Fruit fly (Drosophila melanogaster): ENCODE results near the gene CG6999.
A peak's percentile ranks its signal among the peaks of the same experiment; 100 is the strongest.

CG6999 gene

DNA sequence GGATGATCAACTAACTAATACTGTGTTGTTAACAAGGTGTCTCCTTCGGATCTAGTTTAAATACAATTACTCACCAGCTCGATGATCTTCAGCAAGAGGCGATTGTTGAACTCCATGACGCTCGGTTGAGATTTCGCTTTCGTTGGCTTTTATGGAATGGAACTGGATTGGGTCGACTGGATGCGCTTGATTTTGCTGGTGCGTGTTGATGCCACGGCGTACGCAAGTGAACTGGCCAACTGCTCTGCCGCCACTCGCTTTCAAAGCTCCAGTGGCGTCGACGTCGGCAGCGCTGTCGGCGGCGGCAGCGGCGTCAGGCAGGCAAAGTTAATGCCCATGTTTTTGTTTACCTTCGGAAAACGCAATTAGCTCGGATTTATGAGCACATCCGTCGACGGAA, 9.9 kb upstream of the CG6999 start, which contains the start of gene CG44325 (continued):
- TF ChIP-seq CG15601 (tag; optimal IDR thresholded peaks at IDR 0.05) (peak; percentile 11), sens (GFP tag) (peak; percentile 63), CG13624 (GFP tag; optimal IDR thresholded peaks at IDR 0.05) (peak; percentile 29), CG7556 (GFP tag; optimal IDR thresholded peaks at IDR 0.05) (no peak), ssp (GFP tag; IDR thresholded peaks at IDR 0.05) (no peak), HLHmδ (GFP tag; optimal IDR thresholded peaks at IDR 0.05) (peak; percentile 59), az2 (GFP tag; optimal IDR thresholded peaks at IDR 0.05) (no peak), mirr (GFP tag; optimal IDR thresholded peaks at IDR 0.05) (peak; percentile 41), Vsx1 (GFP tag; optimal IDR thresholded peaks at IDR 0.05) (peak; percentile 25), CG18476 (GFP tag; optimal IDR thresholded peaks at IDR 0.05) (peak; percentile 8), lab (GFP tag; optimal IDR thresholded peaks at IDR 0.05) (peak; percentile 60), Adf1 (GFP tag; IDR thresholded peaks at IDR 0.05) (peak; percentile 96), CG2678 (tag; optimal IDR thresholded peaks at IDR 0.05) (no peak), CG15514 (GFP tag; optimal IDR thresholded peaks at IDR 0.05) (peak; percentile 34), Blimp-1 (GFP tag; optimal IDR thresholded peaks at IDR 0.05) (peak; percentile 97), CG10147 (GFP tag; optimal IDR thresholded peaks at IDR 0.05) (no peak), CG10209 (GFP tag; optimal IDR thresholded peaks at IDR 0.05) (no peak), ap (GFP tag; IDR thresholded peaks at IDR 0.05) (peak; percentile 30; the same call in 1 of the 2 replicates), CrebB (tag; optimal IDR thresholded peaks at IDR 0.05) (peak; percentile 11), hth (optimal IDR thresholded peaks at IDR 0.05) (no peak), CG13296 (GFP tag; optimal IDR thresholded peaks at IDR 0.05) (peak; percentile 34), bbx (GFP tag; IDR thresholded peaks at IDR 0.05; ENCODE audit: partially characterized antibody) (peak; percentile 37; the same call in 1 of the 2 replicates), kni (GFP tag; optimal IDR thresholded peaks at IDR 0.05) (peak; percentile 19), CG8290 (GFP tag; optimal IDR thresholded peaks at IDR 0.05) (no peak), CG8290 (tag; optimal IDR thresholded peaks at IDR 0.05) (peak in 1 of 2 experiments; percentile 70), knrl (GFP tag; IDR thresholded peaks at IDR 0.05; ENCODE audit: partially characterized antibody) (no peak), rib (GFP tag; IDR thresholded peaks at IDR 0.05) (0 out of 2 replicates have a peak, but pooled peaks have one; percentile 37), CG11696 (GFP tag; IDR thresholded peaks at IDR 0.05) (no peak), Fer1 (GFP tag; optimal IDR thresholded peaks at IDR 0.05) (peak; percentile 32), CG18262 (tag; optimal IDR thresholded peaks at IDR 0.05) (no peak), CG8359 (GFP tag; optimal IDR thresholded peaks at IDR 0.05; ENCODE audit: borderline replicate concordance) (no peak), CkIIα-i1 (GFP tag; IDR thresholded peaks at IDR 0.05) (no peak), CG12071 (GFP tag; optimal IDR thresholded peaks at IDR 0.05) (peak; percentile 39), vvl (GFP tag; IDR thresholded peaks at IDR 0.05) (peak; percentile 58; the same call in 1 of the 2 replicates), CG7987 (GFP tag; optimal IDR thresholded peaks at IDR 0.05) (peak; percentile 53), Bgb (GFP tag; IDR thresholded peaks at IDR 0.05; ENCODE audit: partially characterized antibody) (peak; percentile 46; the same call in 1 of the 2 replicates), CG11247 (GFP tag; IDR thresholded peaks at IDR 0.05) (no peak), CG8924 (tag; optimal IDR thresholded peaks at IDR 0.05) (peak; percentile 15), chinmo (GFP tag; IDR thresholded peaks at IDR 0.05; ENCODE audit: partially characterized antibody) (peak; percentile 57; the same call in 2 of the 4 replicates), Deaf1 (tag; optimal IDR thresholded peaks at IDR 0.05) (peak; percentile 13), sna (GFP tag; IDR thresholded peaks at IDR 0.05; ENCODE audit: partially characterized antibody) (0 out of 2 replicates have a peak, but pooled peaks have one; percentile 21), CG10979 (tag; optimal IDR thresholded peaks at IDR 0.05) (no peak), CG11560 (tag; IDR thresholded peaks at IDR 0.05) (no peak), CG6175 (GFP tag; IDR thresholded peaks at IDR 0.05) (peak; percentile 65; the same call in 1 of the 3 replicates), vnd (GFP tag; IDR thresholded peaks at IDR 0.05; ENCODE audit: partially characterized antibody) (no peak), caup (GFP tag; optimal IDR thresholded peaks at IDR 0.05; ENCODE audit: severe bottlenecking) (peak; percentile 29), ro (GFP tag; IDR thresholded peaks at IDR 0.05) (no peak), E2f2 (GFP tag; IDR thresholded peaks at IDR 0.05) (0 out of 2 replicates have a peak, but pooled peaks have one; percentile 7), Meics (GFP tag; optimal IDR thresholded peaks at IDR 0.05) (no peak)

Measured in whole organism, embryonic.